Fruit fly (Drosophila melanogaster) whole organism, embryonic: ENCODE measurements around the gene CG45073.
A peak's percentile ranks its signal among the peaks of the same experiment; 100 is the strongest.

Experiments
- B-H2 ChIP-seq: fragments of 200-800 bp; sonication (Bioruptor generic); optimal IDR thresholded peaks from 2 replicates; lab custom pipeline; 2018; ENCODE audit warnings: missing biosample characterization, mild to moderate bottlenecking, missing genetic modification characterization
- CG12071 ChIP-seq: fragments of 200-800 bp; sonication (Bioruptor generic); optimal IDR thresholded peaks from 3 replicates; lab custom pipeline; 2018; ENCODE audit warnings: missing biosample characterization, mild to moderate bottlenecking, missing genetic modification characterization
- CG12104 ChIP-seq: fragments of 200-800 bp; sonication (Bioruptor generic); optimal IDR thresholded peaks from 3 replicates; lab custom pipeline; 2016; ENCODE audit warnings: missing biosample characterization, missing genetic modification characterization
- CG12391 ChIP-seq: fragments of 200-800 bp; sonication (Bioruptor generic); optimal IDR thresholded peaks from 3 replicates; lab custom pipeline; 2018; ENCODE audit warnings: missing biosample characterization, mild to moderate bottlenecking, missing genetic modification characterization, moderate library complexity
- CG14667 ChIP-seq: fragments of 200-800 bp; sonication (Bioruptor generic); IDR thresholded peaks from 2 replicates; pipeline ENCODE4 v1.3.6; 2022; ENCODE audit warnings: missing biosample characterization, missing genetic modification characterization
- CG14710 ChIP-seq: fragments of 200-800 bp; sonication (Bioruptor generic); optimal IDR thresholded peaks from 3 replicates; lab custom pipeline; 2019; ENCODE audit warnings: missing biosample characterization, mild to moderate bottlenecking, missing genetic modification characterization, moderate library complexity
- CG16815 ChIP-seq: fragments of 200-800 bp; sonication (Bioruptor generic); optimal IDR thresholded peaks from 3 replicates; lab custom pipeline; 2017; ENCODE audit warnings: missing biosample characterization, mild to moderate bottlenecking, missing genetic modification characterization
- CG17328 ChIP-seq: fragments of 200-800 bp; sonication (Bioruptor generic); IDR thresholded peaks from 2 replicates; pipeline ENCODE4 v1.3.6; 2022; ENCODE audit warnings: missing biosample characterization, missing genetic modification characterization
- CG1792 ChIP-seq: fragments of 200-800 bp; sonication (Bioruptor generic); optimal IDR thresholded peaks from 2 replicates; lab custom pipeline; 2016; ENCODE audit warnings: missing biosample characterization, missing genetic modification characterization
- CG2120 ChIP-seq: fragments of 200-800 bp; sonication (Bioruptor generic); optimal IDR thresholded peaks from 3 replicates; lab custom pipeline; 2016; ENCODE audit warnings: missing biosample characterization, missing genetic modification characterization
- CG2678 ChIP-seq: fragments of 200-800 bp; sonication (Bioruptor generic); optimal IDR thresholded peaks from 3 replicates; lab custom pipeline; 2019; ENCODE audit warnings: missing biosample characterization, mild to moderate bottlenecking, missing genetic modification characterization, moderate library complexity
- CG3065 ChIP-seq: fragments of 200-800 bp; sonication (Bioruptor generic); optimal IDR thresholded peaks from 2 replicates; lab custom pipeline; 2016; ENCODE audit warnings: missing biosample characterization, missing genetic modification characterization
- CG32767 ChIP-seq: fragments of 200-800 bp; sonication (Bioruptor generic); IDR thresholded peaks from 2 replicates; pipeline ENCODE4 v1.3.6; 2022; ENCODE audit warnings: missing biosample characterization, missing genetic modification characterization
- CG34376 ChIP-seq: fragments of 200-800 bp; sonication (Bioruptor generic); optimal IDR thresholded peaks from 2 replicates; lab custom pipeline; 2018; ENCODE audit warnings: missing biosample characterization, mild to moderate bottlenecking, missing genetic modification characterization
- CG4360 ChIP-seq: fragments of 200-800 bp; sonication (Bioruptor generic); IDR thresholded peaks from 2 replicates; pipeline ENCODE4 v1.3.6; 2022; ENCODE audit warnings: missing biosample characterization, missing genetic modification characterization
- CG4424 ChIP-seq: fragments of 200-800 bp; sonication (Bioruptor generic); optimal IDR thresholded peaks from 3 replicates; lab custom pipeline; 2016; ENCODE audit warnings: missing biosample characterization, missing genetic modification characterization
- CG4617 ChIP-seq: fragments of 200-800 bp; sonication (Bioruptor generic); optimal IDR thresholded peaks from 3 replicates; lab custom pipeline; 2016; ENCODE audit warnings: missing biosample characterization, missing genetic modification characterization, borderline replicate concordance
- CG6791 ChIP-seq: fragments of 200-800 bp; sonication (Bioruptor generic); IDR thresholded peaks from 3 replicates; pipeline ENCODE4 v1.3.6; 2022; ENCODE audit warnings: missing biosample characterization, missing genetic modification characterization; ENCODE audit not compliant: partially characterized antibody
- CG7839 ChIP-seq: fragments of 200-800 bp; sonication (Bioruptor generic); optimal IDR thresholded peaks from 3 replicates; lab custom pipeline; 2018; ENCODE audit warnings: missing biosample characterization, mild to moderate bottlenecking, missing genetic modification characterization, moderate library complexity
- CG8478 ChIP-seq: fragments of >200 bp; optimal IDR thresholded peaks from 2 replicates; lab custom pipeline; 2018
- CG9932 ChIP-seq: fragments of 200-800 bp; sonication (Bioruptor generic); IDR thresholded peaks from 2 replicates; pipeline ENCODE4 v1.3.6; 2022; ENCODE audit warnings: missing biosample characterization, missing genetic modification characterization
- Chrac-16 ChIP-seq: fragments of 200-800 bp; sonication (Bioruptor generic); optimal IDR thresholded peaks from 3 replicates; lab custom pipeline; 2016; ENCODE audit warnings: missing biosample characterization, missing genetic modification characterization
- Eip74EF ChIP-seq, 2 experiments: fragments of 200-800 bp in 1 of 2; fragments of >200 bp in 1 of 2; sonication (Bioruptor generic) in 1 of 2; optimal IDR thresholded peaks; 2 replicates each; lab custom pipeline; 2017 to 2019; ENCODE audit warnings: missing biosample characterization in 2 of 2, missing genetic modification characterization in 2 of 2, mild to moderate bottlenecking in 1 of 2, moderate library complexity in 1 of 2
- H2.0 ChIP-seq: fragments of 200-800 bp; sonication (Bioruptor generic); IDR thresholded peaks from 2 replicates; pipeline ENCODE4 v1.3.6; 2022; ENCODE audit warnings: missing biosample characterization, missing genetic modification characterization
- Hmx ChIP-seq: fragments of 200-800 bp; sonication (Bioruptor generic); optimal IDR thresholded peaks from 2 replicates; lab custom pipeline; 2016; ENCODE audit warnings: missing biosample characterization, missing genetic modification characterization
- NC2α ChIP-seq: fragments of 200-800 bp; sonication (Bioruptor generic); optimal IDR thresholded peaks from 2 replicates; lab custom pipeline; 2016; ENCODE audit warnings: missing biosample characterization, missing genetic modification characterization
- Oli ChIP-seq: fragments of 200-800 bp; sonication (Bioruptor generic); optimal IDR thresholded peaks from 2 replicates; lab custom pipeline; 2018; ENCODE audit warnings: missing biosample characterization, mild to moderate bottlenecking, missing genetic modification characterization, moderate library complexity
- Sin3A ChIP-seq: fragments of >200 bp; optimal IDR thresholded peaks from 2 replicates; lab custom pipeline; 2018
- Ssrp ChIP-seq: fragments of 200-800 bp; sonication (Bioruptor generic); optimal IDR thresholded peaks from 2 replicates; lab custom pipeline; 2018; ENCODE audit warnings: missing biosample characterization, mild to moderate bottlenecking, missing genetic modification characterization, moderate library complexity
- Usf ChIP-seq: fragments of 200-800 bp; sonication (Bioruptor generic); optimal IDR thresholded peaks from 2 replicates; lab custom pipeline; 2017; ENCODE audit warnings: missing genotype, missing biosample characterization, missing genetic modification characterization
- ato ChIP-seq: fragments of 200-800 bp; sonication (Bioruptor generic); IDR thresholded peaks from 2 replicates; pipeline ENCODE4 v1.3.6; 2022; ENCODE audit warnings: missing biosample characterization, missing genetic modification characterization; ENCODE audit not compliant: partially characterized antibody
- bsh ChIP-seq, 2 experiments: fragments of 200-800 bp; sonication (Bioruptor generic); optimal IDR thresholded peaks; 2 replicates each; lab custom pipeline; 2017 to 2018; ENCODE audit warnings: mild to moderate bottlenecking in 2 of 2, missing biosample characterization in 2 of 2, missing genetic modification characterization in 2 of 2, moderate library complexity in 1 of 2
- crol ChIP-seq: fragments of 200-800 bp; sonication (Bioruptor generic); IDR thresholded peaks from 2 replicates; pipeline ENCODE4 v1.3.6; 2022; ENCODE audit warnings: missing biosample characterization, missing genetic modification characterization
- dati ChIP-seq: fragments of 200-800 bp; sonication (Bioruptor generic); IDR thresholded peaks from 2 replicates; pipeline ENCODE4 v1.3.6; 2022; ENCODE audit warnings: missing biosample characterization, missing genetic modification characterization
- dmrt99B ChIP-seq: fragments of 200-800 bp; sonication (Bioruptor generic); optimal IDR thresholded peaks from 2 replicates; lab custom pipeline; 2018; ENCODE audit warnings: missing biosample characterization, mild to moderate bottlenecking, missing genetic modification characterization, moderate library complexity
- gce ChIP-seq: fragments of 200-800 bp; sonication (Bioruptor generic); IDR thresholded peaks from 3 replicates; pipeline ENCODE4 v1.3.6; 2022; ENCODE audit warnings: missing biosample characterization, missing genetic modification characterization
- lov ChIP-seq, 2 experiments: fragments of 200-800 bp in 1 of 2; fragments of >200 bp in 1 of 2; sonication (Bioruptor generic) in 1 of 2; IDR thresholded peaks in 1 of 2; optimal IDR thresholded peaks in 1 of 2; 2 replicates in 1 of 2; 3 replicates in 1 of 2; pipeline versions ENCODE4 v1.3.6 to Lab custom; 2017 to 2022; ENCODE audit warnings: missing biosample characterization in 1 of 2, missing genetic modification characterization in 1 of 2
- odd ChIP-seq: fragments of 200-800 bp; sonication (Bioruptor generic); optimal IDR thresholded peaks from 2 replicates; lab custom pipeline; 2017; ENCODE audit warnings: missing biosample characterization, mild to moderate bottlenecking, missing genetic modification characterization
- phol ChIP-seq: fragments of 200-800 bp; sonication (Bioruptor generic); optimal IDR thresholded peaks from 3 replicates; lab custom pipeline; 2018; ENCODE audit warnings: missing biosample characterization, mild to moderate bottlenecking, missing genetic modification characterization, moderate library complexity
- psq ChIP-seq: fragments of 200-800 bp; sonication (Bioruptor generic); optimal IDR thresholded peaks from 2 replicates; lab custom pipeline; 2017; ENCODE audit warnings: missing biosample characterization, missing genetic modification characterization
- ro ChIP-seq: fragments of 200-800 bp; sonication (Bioruptor generic); IDR thresholded peaks from 2 replicates; pipeline ENCODE4 v1.3.6; 2022; ENCODE audit warnings: missing biosample characterization, missing genetic modification characterization
- row ChIP-seq: fragments of 200-800 bp; sonication (Bioruptor generic); IDR thresholded peaks from 3 replicates; pipeline ENCODE4 v1.3.6; 2022; ENCODE audit warnings: missing biosample characterization, missing genetic modification characterization
- salm ChIP-seq: fragments of 200-800 bp; sonication (Bioruptor generic); optimal IDR thresholded peaks from 2 replicates; lab custom pipeline; 2018; ENCODE audit warnings: missing biosample characterization, mild to moderate bottlenecking, missing genetic modification characterization
- schlank ChIP-seq: fragments of 200-800 bp; sonication (Bioruptor generic); optimal IDR thresholded peaks from 2 replicates; lab custom pipeline; 2018; ENCODE audit warnings: missing biosample characterization, mild to moderate bottlenecking, missing genetic modification characterization
- shn ChIP-seq: fragments of 200-800 bp; sonication (Bioruptor generic); optimal IDR thresholded peaks from 3 replicates; lab custom pipeline; 2016; ENCODE audit warnings: missing biosample characterization, missing genetic modification characterization
- slbo ChIP-seq: fragments of 200-800 bp; sonication (Bioruptor generic); IDR thresholded peaks from 2 replicates; pipeline ENCODE4 v1.3.6; 2022; ENCODE audit warnings: missing biosample characterization, missing genetic modification characterization
- slou ChIP-seq: fragments of 200-800 bp; sonication (Bioruptor generic); optimal IDR thresholded peaks from 3 replicates; lab custom pipeline; 2016; ENCODE audit warnings: missing biosample characterization, missing genetic modification characterization
- so ChIP-seq: fragments of 200-800 bp; sonication (Bioruptor generic); IDR thresholded peaks from 3 replicates; pipeline ENCODE4 v1.3.6; 2022; ENCODE audit warnings: missing biosample characterization, missing genetic modification characterization
- wek ChIP-seq: fragments of 200-800 bp; sonication (Bioruptor generic); optimal IDR thresholded peaks from 3 replicates; lab custom pipeline; 2018; ENCODE audit warnings: missing biosample characterization, mild to moderate bottlenecking, missing genetic modification characterization, moderate library complexity
- zen2 ChIP-seq: fragments of 200-800 bp; sonication (Bioruptor generic); IDR thresholded peaks from 3 replicates; pipeline ENCODE4 v1.3.6; 2022; ENCODE audit warnings: missing biosample characterization, missing genetic modification characterization; ENCODE audit not compliant: partially characterized antibody

CG45073 gene

DNA sequence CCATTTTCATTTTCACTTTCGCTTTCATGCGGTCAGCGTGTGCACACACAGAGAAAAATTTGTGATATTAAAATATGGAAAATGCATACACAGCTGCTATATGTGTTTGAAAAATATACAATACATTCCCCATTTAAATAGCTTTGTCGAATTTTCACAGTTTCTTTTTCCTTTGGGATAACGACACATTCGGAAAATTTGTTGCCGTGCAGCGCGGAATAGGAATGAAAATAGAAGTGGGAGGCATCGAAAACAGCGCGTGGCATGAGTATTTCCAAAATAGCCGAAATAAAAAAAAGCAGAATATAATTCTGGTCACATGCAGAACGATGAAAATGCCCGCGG is 31.9 kb downstream of the CG45073 start (continued):
- TF ChIP-seq dati (GFP tag; lab: Robert Waterston, UW) = peak; percentile 54; the same call in 1 of the 2 replicates
- TF ChIP-seq schlank (tag; lab: Kevin White, UChicago) = peak; percentile 81
- TF ChIP-seq CG1792 (GFP tag; lab: Kevin White, UChicago) = peak; percentile 70
- peak; percentile 75 for TF ChIP-seq Ssrp (tag; lab: Kevin White, UChicago)
- TF ChIP-seq psq = peak; percentile 34
- TF ChIP-seq CG3065 (GFP tag; lab: Kevin White, UChicago) = peak; percentile 29
- TF ChIP-seq crol (GFP tag; lab: Robert Waterston, UW) = no peak; the same call in 1 of the 2 replicates
- peak; percentile 72 for TF ChIP-seq B-H2 (GFP tag; lab: Kevin White, UChicago)
- TF ChIP-seq CG17328 (GFP tag; lab: Robert Waterston, UW) = peak; percentile 83
- TF ChIP-seq CG7839 = peak; percentile 89
- TF ChIP-seq CG12071 = peak; percentile 84
- peak; percentile 90 for TF ChIP-seq gce (GFP tag; lab: Robert Waterston, UW)
- TF ChIP-seq CG4360 = peak; percentile 36; the same call in 1 of the 2 replicates
- TF ChIP-seq NC2α (GFP tag; lab: Kevin White, UChicago) = peak; percentile 55
- no peak for TF ChIP-seq ato
- peak; percentile 59 for TF ChIP-seq CG16815 (GFP tag; lab: Kevin White, UChicago)
- peak in 1 of 2 experiments; percentile 59 for TF ChIP-seq Eip74EF (GFP tag; optimal IDR thresholded peaks at IDR 0.05; lab: Kevin White, UChicago)
- TF ChIP-seq bsh (GFP tag; optimal IDR thresholded peaks at IDR 0.05; lab: Kevin White, UChicago) = peak in 1 of 2 experiments; percentile 90
- no peak for TF ChIP-seq slou
- TF ChIP-seq shn (GFP tag; lab: Kevin White, UChicago) = peak; percentile 67
- TF ChIP-seq CG2678 (tag; lab: Kevin White, UChicago) = peak; percentile 90
- TF ChIP-seq CG2120 (GFP tag; lab: Kevin White, UChicago) = peak; percentile 95
- TF ChIP-seq CG9932 (GFP tag; lab: Robert Waterston, UW) = peak; percentile 91
- TF ChIP-seq CG32767 (GFP tag; lab: Robert Waterston, UW) = peak; percentile 81
- no peak for TF ChIP-seq lov (optimal IDR thresholded peaks at IDR 0.05; lab: Kevin White, UChicago)
- peak; percentile 82 for TF ChIP-seq lov (GFP tag; IDR thresholded peaks at IDR 0.05; lab: Robert Waterston, UW)
- TF ChIP-seq CG14710 (tag; lab: Kevin White, UChicago) = peak; percentile 66
- peak; percentile 26 for TF ChIP-seq Hmx (GFP tag; lab: Kevin White, UChicago)
- TF ChIP-seq CG4617 (GFP tag; lab: Kevin White, UChicago) = peak; percentile 48
- peak; percentile 87 for TF ChIP-seq dmrt99B (tag; lab: Kevin White, UChicago)
- peak; percentile 72 for TF ChIP-seq H2.0 (GFP tag; lab: Robert Waterston, UW)
- TF ChIP-seq CG14667 = peak; percentile 62
- TF ChIP-seq odd (GFP tag; lab: Kevin White, UChicago) = peak; percentile 68
- peak; percentile 67 for TF ChIP-seq CG12104 (GFP tag; lab: Kevin White, UChicago)
- peak; percentile 86 for TF ChIP-seq CG12391 (tag; lab: Kevin White, UChicago)
- no peak for TF ChIP-seq CG8478 (lab: Kevin White, UChicago)
- peak; percentile 57 for TF ChIP-seq ro
- TF ChIP-seq slbo (GFP tag; lab: Robert Waterston, UW) = peak; percentile 93
- TF ChIP-seq Oli = peak; percentile 81
- peak; percentile 91 for TF ChIP-seq row (GFP tag; lab: Robert Waterston, UW)
- TF ChIP-seq CG34376 = peak; percentile 58
- TF ChIP-seq salm (tag; lab: Kevin White, UChicago) = peak; percentile 60
- peak; percentile 81 for TF ChIP-seq Chrac-16
- peak; percentile 12 for TF ChIP-seq Usf (GFP tag; lab: Kevin White, UChicago)
- no peak for TF ChIP-seq zen2 (GFP tag; lab: Robert Waterston, UW)
- TF ChIP-seq CG4424 (GFP tag; lab: Kevin White, UChicago) = peak; percentile 65
- no peak for TF ChIP-seq CG6791
- TF ChIP-seq so = peak; percentile 88
- TF ChIP-seq wek (GFP tag; lab: Kevin White, UChicago) = peak; percentile 52
- TF ChIP-seq phol (tag; lab: Kevin White, UChicago) = peak; percentile 79
- no peak for TF ChIP-seq Sin3A (lab: Kevin White, UChicago)
